Worm (Caenorhabditis elegans): Measurements from ENCODE around the gene gtf-2H3.
A peak's percentile ranks its signal among the peaks of the same experiment; 100 is the strongest.

gtf-2H3 gene

DNA sequence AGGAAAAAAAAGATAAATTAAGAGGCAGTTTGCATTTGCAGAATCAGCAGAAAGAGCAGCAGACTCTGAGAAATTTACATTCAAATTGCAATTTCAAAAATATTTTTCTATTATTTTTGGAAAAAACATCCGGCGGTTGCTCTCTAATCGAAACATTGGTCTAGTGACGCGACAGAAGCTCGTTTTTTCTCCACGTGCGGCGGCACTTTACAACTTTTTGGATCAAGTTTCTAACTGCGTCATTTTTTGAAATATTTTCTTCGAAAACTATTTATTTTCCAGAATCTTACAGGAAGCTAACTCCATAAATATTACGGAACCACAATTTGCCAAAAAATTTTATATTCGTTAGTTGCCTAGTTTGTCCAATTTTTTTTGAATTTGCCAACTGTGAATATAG, 30.0 kb upstream of the gtf-2H3 start:
- TF ChIP-seq snpc-4 (tag; optimal IDR thresholded peaks at IDR 0.05), result no peak
- no peak for TF ChIP-seq ztf-4 (tag; optimal IDR thresholded peaks at IDR 0.05)
- TF ChIP-seq ZK546.5 (tag; optimal IDR thresholded peaks at IDR 0.05), result no peak
- TF ChIP-seq unc-55 (GFP tag; optimal IDR thresholded peaks at IDR 0.05), result no peak
- TF ChIP-seq nhr-12 (tag; optimal IDR thresholded peaks at IDR 0.05), result no peak
- TF ChIP-seq elt-1 (tag; optimal IDR thresholded peaks at IDR 0.05), result no peak
- no peak for TF ChIP-seq skn-1 (tag; optimal IDR thresholded peaks at IDR 0.05)
- TF ChIP-seq lin-11 (tag; optimal IDR thresholded peaks at IDR 0.05), result no peak
- TF ChIP-seq fos-1 (tag; optimal IDR thresholded peaks at IDR 0.05), result no peak
- no peak for TF ChIP-seq aly-2 (tag; optimal IDR thresholded peaks at IDR 0.05)

- no peak for TF ChIP-seq nhr-11 (tag; optimal IDR thresholded peaks at IDR 0.05)
Measured at ce11 chrIII:10146701-10147100, 26.8 kb upstream of the gtf-2H3 start, which contains the start of gene K08E5.1. Gene K08E5.1, minus strand, starts transcription at chrIII:10146801.

DNA sequence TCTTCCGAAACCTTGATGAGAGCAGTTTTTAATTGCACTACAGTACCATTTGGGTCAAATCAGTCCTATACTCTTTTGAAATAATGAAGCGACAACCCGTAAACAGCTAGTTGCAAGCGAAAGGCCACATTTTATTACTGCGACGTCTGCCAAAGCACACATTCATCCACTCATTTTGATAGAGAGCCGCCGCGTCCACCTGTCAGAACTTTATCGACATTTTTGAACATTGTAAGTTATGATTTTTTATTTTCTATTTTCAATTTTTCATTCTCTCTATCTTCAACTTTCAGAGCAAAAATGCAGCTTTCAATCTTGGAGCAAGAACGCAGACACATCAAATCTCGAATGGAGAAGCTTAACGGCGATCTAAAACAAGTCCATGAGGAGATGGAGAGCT, 20.8 kb upstream of the gtf-2H3 start, which contains the start of gene K08E5.6:
Gene K08E5.6, plus strand, starts transcription at position 301 of the 400 bp plus-strand sequence.
- TF ChIP-seq R02D3.7 (tag; optimal IDR thresholded peaks at IDR 0.05), result no peak
- no peak for TF ChIP-seq nhr-10 (tag; optimal IDR thresholded peaks at IDR 0.05)
- TF ChIP-seq Y55F3AM.14 (GFP tag; optimal IDR thresholded peaks at IDR 0.05), result no peak
- TF ChIP-seq lin-11 (tag; optimal IDR thresholded peaks at IDR 0.05), result no peak
- TF ChIP-seq elt-3 (tag; optimal IDR thresholded peaks at IDR 0.05), result no peak
- TF ChIP-seq elt-1 (tag; optimal IDR thresholded peaks at IDR 0.05), result no peak
- TF ChIP-seq lin-39 (tag; optimal IDR thresholded peaks at IDR 0.05), result no peak
- TF ChIP-seq C34F6.9 (tag; optimal IDR thresholded peaks at IDR 0.05), result no peak
- no peak for TF ChIP-seq aly-2 (tag; optimal IDR thresholded peaks at IDR 0.05)
- TF ChIP-seq nhr-237 (tag; optimal IDR thresholded peaks at IDR 0.05), result no peak
- no peak for TF ChIP-seq unc-55 (GFP tag; optimal IDR thresholded peaks at IDR 0.05)
- no peak for TF ChIP-seq ztf-11 (tag; optimal IDR thresholded peaks at IDR 0.05)
- TF ChIP-seq egl-27 (tag; optimal IDR thresholded peaks at IDR 0.05), result no peak

- TF ChIP-seq elt-3 (tag; optimal IDR thresholded peaks at IDR 0.05) (no peak), fos-1 (tag; optimal IDR thresholded peaks at IDR 0.05) (no peak), unc-55 (GFP tag; optimal IDR thresholded peaks at IDR 0.05) (peak; percentile 36), elt-1 (tag; optimal IDR thresholded peaks at IDR 0.05) (no peak), nhr-12 (tag; optimal IDR thresholded peaks at IDR 0.05) (no peak), nhr-25 (tag; optimal IDR thresholded peaks at IDR 0.05) (no peak), ztf-1 (GFP tag; conservative IDR thresholded peaks at IDR 0.05) (no peak), C34F6.9 (tag; optimal IDR thresholded peaks at IDR 0.05) (peak; percentile 15), F13H6.1 (tag; optimal IDR thresholded peaks at IDR 0.05) (peak; percentile 43), crh-2 (tag; optimal IDR thresholded peaks at IDR 0.05) (no peak), sma-9 (GFP tag; optimal IDR thresholded peaks at IDR 0.05) (peak; percentile 20), sma-9 (tag; optimal IDR thresholded peaks at IDR 0.05) (no peak), blmp-1 (tag; optimal IDR thresholded peaks at IDR 0.05; ENCODE audit: insufficient read depth) (peak; percentile 22), nhr-10 (tag; optimal IDR thresholded peaks at IDR 0.05) (no peak), nhr-237 (tag; optimal IDR thresholded peaks at IDR 0.05) (no peak), snpc-4 (tag; optimal IDR thresholded peaks at IDR 0.05) (no peak), lsy-2 (tag; optimal IDR thresholded peaks at IDR 0.05) (peak in 1 of 2 experiments; percentile 30), nhr-23 (tag; optimal IDR thresholded peaks at IDR 0.05) (no peak), gmeb-1 (tag; optimal IDR thresholded peaks at IDR 0.05) (no peak), ceh-82 (tag; optimal IDR thresholded peaks at IDR 0.05) (no peak), sma-3 (GFP tag; optimal IDR thresholded peaks at IDR 0.05) (no peak), nhr-21 (tag; optimal IDR thresholded peaks at IDR 0.05) (no peak), R02D3.7 (tag; optimal IDR thresholded peaks at IDR 0.05) (no peak), aly-2 (tag; optimal IDR thresholded peaks at IDR 0.05) (no peak), ztf-11 (tag; optimal IDR thresholded peaks at IDR 0.05) (no peak), zag-1 (tag; optimal IDR thresholded peaks at IDR 0.05) (no peak)
Measured at ce11 chrIII:10136778-10137177, 16.8 kb upstream of the gtf-2H3 start, which contains the start of gene ZK1128.7. Gene ZK1128.7, plus strand, starts transcription at chrIII:10137006.

- TF ChIP-seq nhr-237 (tag; optimal IDR thresholded peaks at IDR 0.05), result no peak
- TF ChIP-seq mdl-1 (tag; optimal IDR thresholded peaks at IDR 0.05), result no peak
- TF ChIP-seq crh-2 (tag; optimal IDR thresholded peaks at IDR 0.05), result peak; percentile 38
- TF ChIP-seq fos-1 (tag; optimal IDR thresholded peaks at IDR 0.05), result peak; percentile 88
Measured at ce11 chrIII:10134517-10134916, 14.6 kb upstream of the gtf-2H3 start.
